Fruit fly (Drosophila melanogaster): ENCODE data around the gene CG15461.

DNA sequence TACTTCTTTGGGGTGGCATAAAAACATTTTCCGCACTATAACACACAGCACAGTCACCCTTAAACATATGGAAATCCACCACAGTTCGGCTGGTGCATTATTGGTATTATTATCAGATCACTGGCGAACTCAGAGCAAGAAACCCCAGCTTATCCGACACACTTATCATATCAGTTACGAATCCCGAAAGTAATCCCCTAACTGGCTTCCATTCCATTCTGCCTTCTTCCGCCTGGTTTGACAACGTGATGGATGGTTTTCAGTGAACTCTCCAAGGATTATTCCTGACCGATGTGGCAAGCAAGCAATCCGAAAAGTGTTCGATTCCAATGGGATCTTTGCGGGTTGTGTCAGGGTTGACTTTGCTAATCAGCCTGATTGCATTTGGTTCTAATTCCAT is 13.0 kb downstream of the CG15461 start:
- TF ChIP-seq HLH106 (tag; optimal IDR thresholded peaks at IDR 0.05) (no peak), br (GFP tag; optimal IDR thresholded peaks at IDR 0.05) (no peak), Mio (GFP tag; optimal IDR thresholded peaks at IDR 0.05) (no peak), Dfd (GFP tag; optimal IDR thresholded peaks at IDR 0.05) (no peak), sv (GFP tag; optimal IDR thresholded peaks at IDR 0.05) (no peak), Abd-B (GFP tag; optimal IDR thresholded peaks at IDR 0.05) (no peak), sage (GFP tag; optimal IDR thresholded peaks at IDR 0.05) (no peak), dl (GFP tag; optimal IDR thresholded peaks at IDR 0.05; ENCODE audit: insufficient read depth in 1 of 2, partially characterized antibody in 2 of 2) (no peak), h (GFP tag; optimal IDR thresholded peaks at IDR 0.05) (no peak), psq (GFP tag; optimal IDR thresholded peaks at IDR 0.05) (no peak), Hr83 (GFP tag; optimal IDR thresholded peaks at IDR 0.05; ENCODE audit: poor library complexity, severe bottlenecking) (no peak)
